Worm (Caenorhabditis elegans) whole organism, L1 larva: Measurements from ENCODE around the gene sdz-9.
A peak's percentile ranks its signal among the peaks of the same experiment; 100 is the strongest.

ENCODE experiments used
- C16A3.4 ChIP-seq: fragments of 150-350 bp; optimal IDR thresholded peaks from 2 replicates; lab custom pipeline; 2014; ENCODE audit warnings: missing biosample characterization, missing genetic modification characterization
- C34B4.2 ChIP-seq: sonication (generic microtip); optimal IDR thresholded peaks from 2 replicates; lab custom pipeline; 2017; ENCODE audit warnings: mild to moderate bottlenecking, missing genetic modification characterization, missing compliant biosample characterization
- Y116A8C.19 ChIP-seq: sonication (generic microtip); optimal IDR thresholded peaks from 2 replicates; lab custom pipeline; 2016; ENCODE audit warnings: missing compliant biosample characterization, missing genetic modification characterization, borderline replicate concordance
- alr-1 ChIP-seq: fragments of 200-800 bp; sonication (Bioruptor generic); optimal IDR thresholded peaks from 2 replicates; lab custom pipeline; 2018; ENCODE audit warnings: borderline replicate concordance, mild to moderate bottlenecking, missing genetic modification characterization, missing compliant biosample characterization
- ceh-8 ChIP-seq: fragments of 200-800 bp; sonication (Bioruptor generic); optimal IDR thresholded peaks from 2 replicates; lab custom pipeline; 2018; ENCODE audit warnings: mild to moderate bottlenecking, missing genetic modification characterization, moderate library complexity, missing compliant biosample characterization
- ceh-82 ChIP-seq, 3 experiments: fragments of 150-350 bp in 1 of 3; sonication (generic microtip) in 2 of 3; optimal IDR thresholded peaks; 2 replicates each; lab custom pipeline; 2014 to 2017; ENCODE audit warnings: missing biosample characterization in 3 of 3, missing genetic modification characterization in 3 of 3
- ceh-88 ChIP-seq: fragments of 200-800 bp; sonication (Bioruptor generic); IDR thresholded peaks from 2 replicates; pipeline ENCODE4 v1.3.6; 2022; ENCODE audit warnings: missing genetic modification characterization, missing compliant biosample characterization
- ces-1 ChIP-seq: fragments of 150-350 bp; optimal IDR thresholded peaks from 2 replicates; lab custom pipeline; 2014; ENCODE audit warnings: missing biosample characterization, missing genetic modification reagents, missing genetic modification characterization
- dpl-1 ChIP-seq, 3 experiments: fragments of 150-350 bp in 2 of 3; sonication (generic microtip) in 1 of 3; optimal IDR thresholded peaks; 2 replicates each; lab custom pipeline; 2014 to 2017; ENCODE audit warnings: missing biosample characterization in 3 of 3, missing genetic modification characterization in 3 of 3, missing genetic modification reagents in 3 of 3
- dsc-1 ChIP-seq: sonication (generic microtip); optimal IDR thresholded peaks from 2 replicates; lab custom pipeline; 2016; ENCODE audit warnings: mild to moderate bottlenecking, missing genetic modification characterization, missing compliant biosample characterization
- efl-1 ChIP-seq, 4 experiments: fragments of 150-350 bp; optimal IDR thresholded peaks in 3 of 4; peaks in 1 of 4; 1 replicate in 1 of 4; 2 replicates in 3 of 4; lab custom pipeline; 2014; ENCODE audit warnings: missing biosample characterization in 2 of 4, missing genetic modification characterization in 2 of 4, missing genetic modification reagents in 2 of 4
- egl-13 ChIP-seq: sonication (generic microtip); optimal IDR thresholded peaks from 2 replicates; lab custom pipeline; 2016; ENCODE audit warnings: missing genotype, missing genetic modification reagents, missing genetic modification characterization, missing compliant biosample characterization
- egl-27 ChIP-seq, 2 experiments: fragments of 150-350 bp in 1 of 2; sonication (generic microtip); optimal IDR thresholded peaks; 3 replicates each; lab custom pipeline; 2017 to 2018; ENCODE audit warnings: missing biosample characterization in 2 of 2, missing genetic modification characterization in 2 of 2, missing genetic modification reagents in 2 of 2
- elt-2 ChIP-seq: sonication (generic microtip); optimal IDR thresholded peaks from 2 replicates; lab custom pipeline; 2016; ENCODE audit warnings: missing genetic modification characterization, mild to moderate bottlenecking, inconsistent platforms, missing compliant biosample characterization, missing genetic modification reagents
- elt-3 ChIP-seq, 6 experiments: fragments of 150-350 bp in 1 of 6; sonication (generic microtip); optimal IDR thresholded peaks; 2 replicates each; lab custom pipeline; 2017 to 2018; ENCODE audit warnings: missing biosample characterization in 6 of 6, missing genetic modification characterization in 6 of 6, inconsistent platforms in 1 of 6
- ets-5 ChIP-seq: fragments of 200-800 bp; sonication (Bioruptor generic); IDR thresholded peaks from 2 replicates; pipeline ENCODE4 v1.3.6; 2022; ENCODE audit warnings: missing genetic modification characterization, missing compliant biosample characterization
- fkh-8 ChIP-seq: sonication (generic microtip); optimal IDR thresholded peaks from 2 replicates; lab custom pipeline; 2016; ENCODE audit warnings: mild to moderate bottlenecking, missing genetic modification characterization, missing compliant biosample characterization
- grh-1 ChIP-seq: fragments of 200-800 bp; sonication (Bioruptor generic); IDR thresholded peaks from 2 replicates; pipeline ENCODE4 v1.3.6; 2022; ENCODE audit warnings: missing genetic modification reagents, missing genetic modification characterization, missing compliant biosample characterization
- lin-13 ChIP-seq: fragments of 150-350 bp; optimal IDR thresholded peaks from 2 replicates; lab custom pipeline; 2014; ENCODE audit warnings: missing biosample characterization, missing genetic modification reagents, missing genetic modification characterization
- lin-14 ChIP-seq: fragments of 200-800 bp; sonication (Bioruptor generic); optimal IDR thresholded peaks from 2 replicates; lab custom pipeline; 2018; ENCODE audit warnings: mild to moderate bottlenecking, missing genetic modification characterization, moderate library complexity, missing compliant biosample characterization
- lin-15B ChIP-seq: fragments of 150-350 bp; sonication (generic microtip); optimal IDR thresholded peaks from 3 replicates; lab custom pipeline; 2014; ENCODE audit warnings: missing biosample characterization, missing genetic modification characterization
- lin-39 ChIP-seq: fragments of 150-350 bp; optimal IDR thresholded peaks from 2 replicates; lab custom pipeline; 2014; ENCODE audit warnings: missing biosample characterization, missing genetic modification reagents, missing genetic modification characterization
- lir-3 ChIP-seq: sonication (generic microtip); optimal IDR thresholded peaks from 2 replicates; lab custom pipeline; 2016; ENCODE audit warnings: mild to moderate bottlenecking, missing genetic modification characterization, moderate library complexity, missing compliant biosample characterization; ENCODE audit not compliant: poor library complexity
- lsy-2 ChIP-seq, 2 experiments: fragments of 150-350 bp; optimal IDR thresholded peaks; 2 replicates each; lab custom pipeline; 2014; ENCODE audit warnings: missing biosample characterization in 2 of 2, missing genetic modification characterization in 2 of 2
- mdl-1 ChIP-seq, 2 experiments: fragments of 150-350 bp; optimal IDR thresholded peaks; 2 replicates each; lab custom pipeline; 2014 to 2017; ENCODE audit warnings: missing biosample characterization in 2 of 2, missing genetic modification characterization in 2 of 2, inconsistent platforms in 1 of 2
- nhr-11 ChIP-seq: fragments of 150-350 bp; optimal IDR thresholded peaks from 2 replicates; lab custom pipeline; 2014; ENCODE audit warnings: missing biosample characterization, missing genetic modification characterization
- nhr-19 ChIP-seq: fragments of 200-800 bp; sonication (Bioruptor generic); conservative IDR thresholded peaks from 2 replicates; pipeline ENCODE4 v1.3.6; 2022; ENCODE audit warnings: missing genetic modification characterization, missing compliant biosample characterization
- nhr-71 ChIP-seq: sonication (generic microtip); optimal IDR thresholded peaks from 2 replicates; lab custom pipeline; 2016; ENCODE audit warnings: mild to moderate bottlenecking, missing genetic modification characterization, moderate library complexity, missing compliant biosample characterization
- nhr-76 ChIP-seq: sonication (generic microtip); optimal IDR thresholded peaks from 2 replicates; lab custom pipeline; 2017; ENCODE audit warnings: missing biosample characterization, missing genetic modification characterization
- nhr-77 ChIP-seq: fragments of 150-350 bp; optimal IDR thresholded peaks from 2 replicates; lab custom pipeline; 2014; ENCODE audit warnings: missing biosample characterization, missing genetic modification characterization
- nhr-84 ChIP-seq: sonication (generic microtip); optimal IDR thresholded peaks from 2 replicates; lab custom pipeline; 2017; ENCODE audit warnings: missing biosample characterization, missing genetic modification characterization
- nhr-85 ChIP-seq: sonication (generic microtip); peaks from one replicate; lab custom pipeline; 2016; ENCODE audit warnings: missing genetic modification characterization, inconsistent platforms, missing compliant biosample characterization
- nhr-90 ChIP-seq: sonication (generic microtip); optimal IDR thresholded peaks from 2 replicates; lab custom pipeline; 2016; ENCODE audit warnings: mild to moderate bottlenecking, missing genetic modification characterization, missing compliant biosample characterization; ENCODE audit not compliant: poor library complexity
- rnt-1 ChIP-seq: sonication (generic microtip); optimal IDR thresholded peaks from 2 replicates; lab custom pipeline; 2016; ENCODE audit warnings: mild to moderate bottlenecking, missing genetic modification characterization, moderate library complexity, missing compliant biosample characterization
- snpc-4 ChIP-seq: fragments of 150-350 bp; optimal IDR thresholded peaks from 2 replicates; lab custom pipeline; 2014; ENCODE audit warnings: missing biosample characterization, missing genetic modification characterization
- snu-23 ChIP-seq: sonication (generic microtip); optimal IDR thresholded peaks from 2 replicates; lab custom pipeline; 2016; ENCODE audit warnings: missing genetic modification characterization, missing compliant biosample characterization
- sup-37 ChIP-seq: fragments of 200-800 bp; sonication (Bioruptor generic); optimal IDR thresholded peaks from 2 replicates; lab custom pipeline; 2018; ENCODE audit warnings: mild to moderate bottlenecking, missing genetic modification characterization, missing compliant biosample characterization
- swsn-7 ChIP-seq: sonication (generic microtip); optimal IDR thresholded peaks from 2 replicates; lab custom pipeline; 2016; ENCODE audit warnings: missing genetic modification characterization, missing compliant biosample characterization
- tbx-2 ChIP-seq: sonication (generic microtip); optimal IDR thresholded peaks from 2 replicates; lab custom pipeline; 2016; ENCODE audit warnings: missing genetic modification characterization, missing compliant biosample characterization
- tlp-1 ChIP-seq: fragments of 150-350 bp; optimal IDR thresholded peaks from 2 replicates; lab custom pipeline; 2014; ENCODE audit warnings: missing biosample characterization, missing genetic modification characterization
- unc-62 ChIP-seq: fragments of 150-350 bp; optimal IDR thresholded peaks from 2 replicates; lab custom pipeline; 2014; ENCODE audit warnings: missing biosample characterization, missing genetic modification reagents, missing genetic modification characterization
- unc-98 ChIP-seq: fragments of 200-800 bp; sonication (Bioruptor generic); IDR thresholded peaks from 2 replicates; pipeline ENCODE4 v1.3.6; 2022; ENCODE audit warnings: missing genetic modification characterization, missing compliant biosample characterization
- vab-15 ChIP-seq: sonication (generic microtip); optimal IDR thresholded peaks from 2 replicates; lab custom pipeline; 2017; ENCODE audit warnings: missing genotype, mild to moderate bottlenecking, missing genetic modification characterization, missing compliant biosample characterization
- zip-4 ChIP-seq: fragments of 200-800 bp; sonication (Bioruptor generic); optimal IDR thresholded peaks from 2 replicates; lab custom pipeline; 2018; ENCODE audit warnings: mild to moderate bottlenecking, missing genetic modification characterization, moderate library complexity, missing compliant biosample characterization
- ztf-11 ChIP-seq, 2 experiments: sonication (generic microtip); optimal IDR thresholded peaks; 2 replicates each; lab custom pipeline; 2016 to 2017; ENCODE audit warnings: missing genetic modification characterization in 2 of 2, missing biosample characterization in 1 of 2, missing compliant biosample characterization in 1 of 2
- ztf-4 ChIP-seq: fragments of 150-350 bp; optimal IDR thresholded peaks from 2 replicates; lab custom pipeline; 2014; ENCODE audit warnings: missing biosample characterization, missing genetic modification characterization

Gene sdz-9

ce11 chrII:2804245-2804644 lies 30.8 kb upstream of the sdz-9 start:
- no peak for TF ChIP-seq vab-15
- TF ChIP-seq ceh-82 (tag; optimal IDR thresholded peaks at IDR 0.05; lab: Kevin White, UChicago): peak in 1 of 3 experiments; percentile 15
- TF ChIP-seq lin-14: peak; percentile 65
- peak in 1 of 2 experiments; percentile 32 for TF ChIP-seq mdl-1 (tag; optimal IDR thresholded peaks at IDR 0.05; lab: Kevin White, UChicago)
- TF ChIP-seq lsy-2 (tag; optimal IDR thresholded peaks at IDR 0.05; lab: Kevin White, UChicago): peak in 1 of 2 experiments; percentile 42
- TF ChIP-seq efl-1 (optimal IDR thresholded peaks at IDR 0.05; lab: Kevin White, UChicago): peak; percentile 34 to 51
- TF ChIP-seq efl-1 (GFP tag; optimal IDR thresholded peaks at IDR 0.05 in 1 of 2; lab: Kevin White, UChicago): no peak
- TF ChIP-seq unc-98 (GFP tag; lab: Robert Waterston, UW): no peak
- TF ChIP-seq tbx-2 (tag; lab: Kevin White, UChicago): no peak
- TF ChIP-seq nhr-71 (tag; lab: Kevin White, UChicago): peak; percentile 46
- TF ChIP-seq snu-23 (GFP tag; lab: Kevin White, UChicago): peak; percentile 2
- peak in 1 of 3 experiments; percentile 13 for TF ChIP-seq dpl-1 (GFP tag; optimal IDR thresholded peaks at IDR 0.05; lab: Kevin White, UChicago)

ce11 chrII:2802804-2803586 lies 29.6 kb upstream of the sdz-9 start:
- TF ChIP-seq lin-39 (tag; lab: Kevin White, UChicago) (no peak), ceh-82 (tag; optimal IDR thresholded peaks at IDR 0.05; lab: Kevin White, UChicago) (no peak), nhr-11 (no peak), lin-13 (no peak), elt-3 (tag; optimal IDR thresholded peaks at IDR 0.05; lab: Kevin White, UChicago) (peak in 4 of 6 experiments; percentile 11 to 87 (median 68)), ztf-11 (tag; optimal IDR thresholded peaks at IDR 0.05; lab: Kevin White, UChicago) (no peak), grh-1 (GFP tag; lab: Robert Waterston, UW) (no peak), lin-14 (peak; percentile 48), nhr-90 (tag; lab: Kevin White, UChicago) (peak; percentile 31), swsn-7 (tag; lab: Kevin White, UChicago) (no peak), ceh-88 (GFP tag; lab: Robert Waterston, UW) (no peak), egl-13 (tag; lab: Kevin White, UChicago) (no peak), ztf-4 (no peak), ceh-8 (GFP tag; lab: Kevin White, UChicago) (no peak), lin-15B (no peak), C16A3.4 (tag; lab: Kevin White, UChicago) (no peak), alr-1 (tag; lab: Kevin White, UChicago) (no peak), snu-23 (GFP tag; lab: Kevin White, UChicago) (peak; percentile 24), tbx-2 (tag; lab: Kevin White, UChicago) (no peak), nhr-76 (tag; lab: Kevin White, UChicago) (no peak), elt-2 (peak; percentile 90), egl-27 (tag; optimal IDR thresholded peaks at IDR 0.05; lab: Kevin White, UChicago) (no peak), rnt-1 (tag; lab: Kevin White, UChicago) (no peak), snpc-4 (tag; lab: Kevin White, UChicago) (no peak), nhr-84 (no peak), fkh-8 (no peak), zip-4 (GFP tag; lab: Kevin White, UChicago) (no peak), nhr-85 (tag; lab: Kevin White, UChicago) (peak; percentile 66), dsc-1 (tag; lab: Kevin White, UChicago) (no peak), C34B4.2 (no peak), efl-1 (optimal IDR thresholded peaks at IDR 0.05; lab: Kevin White, UChicago) (no peak), efl-1 (GFP tag; optimal IDR thresholded peaks at IDR 0.05 in 1 of 2; lab: Kevin White, UChicago) (no peak), Y116A8C.19 (tag; lab: Kevin White, UChicago) (no peak), lir-3 (tag; lab: Kevin White, UChicago) (no peak), ces-1 (GFP tag; lab: Kevin White, UChicago) (no peak), ets-5 (GFP tag; lab: Robert Waterston, UW) (no peak), unc-62 (no peak), tlp-1 (tag; lab: Kevin White, UChicago) (no peak), dpl-1 (GFP tag; optimal IDR thresholded peaks at IDR 0.05; lab: Kevin White, UChicago) (no peak), nhr-71 (tag; lab: Kevin White, UChicago) (peak; percentile 38), vab-15 (no peak), sup-37 (GFP tag; lab: Kevin White, UChicago) (no peak), nhr-77 (tag; lab: Kevin White, UChicago) (no peak), nhr-19 (GFP tag; lab: Robert Waterston, UW) (0 out of 2 replicates have a peak, but pooled peaks have one; percentile 5)
